Fruit fly (Drosophila melanogaster) whole organism, larva: ENCODE results near the gene CG15296.

Experiments used
- noc ChIP-seq: fragments of 200-800 bp; sonication (Bioruptor generic); optimal IDR thresholded peaks from 3 replicates; lab custom pipeline; 2019; ENCODE audit warnings: missing biosample characterization, mild to moderate bottlenecking, missing genetic modification characterization, moderate library complexity

The CG15296 gene

dm6 chrX:10580459-10581103 is 14.2 kb upstream of the CG15296 start:
- no peak for TF ChIP-seq noc (tag; lab: Kevin White, UChicago)

dm6 chrX:10579569-10579968 is 13.2 kb upstream of the CG15296 start:
- TF ChIP-seq noc (tag; lab: Kevin White, UChicago), result no peak

DNA sequence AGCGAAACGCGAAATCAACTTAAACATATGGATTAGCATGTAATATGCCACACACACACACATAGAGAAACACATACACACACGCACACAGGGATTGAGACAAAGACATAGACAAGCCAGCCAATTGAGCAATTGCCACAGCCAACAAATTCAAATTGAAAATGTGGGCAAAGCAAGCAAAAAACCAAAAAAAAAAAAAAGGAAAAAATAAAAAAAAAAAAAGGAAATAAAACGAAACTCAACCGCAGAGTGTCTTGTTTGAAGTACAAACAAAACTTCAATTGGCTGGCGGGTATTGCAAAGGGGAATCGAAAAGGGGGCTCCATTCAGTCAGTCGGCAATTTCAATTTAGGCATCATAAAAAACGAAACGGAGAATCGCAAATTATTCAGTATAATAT is 11.4 kb upstream of the CG15296 start:
- no peak for TF ChIP-seq noc (tag; lab: Kevin White, UChicago)

DNA sequence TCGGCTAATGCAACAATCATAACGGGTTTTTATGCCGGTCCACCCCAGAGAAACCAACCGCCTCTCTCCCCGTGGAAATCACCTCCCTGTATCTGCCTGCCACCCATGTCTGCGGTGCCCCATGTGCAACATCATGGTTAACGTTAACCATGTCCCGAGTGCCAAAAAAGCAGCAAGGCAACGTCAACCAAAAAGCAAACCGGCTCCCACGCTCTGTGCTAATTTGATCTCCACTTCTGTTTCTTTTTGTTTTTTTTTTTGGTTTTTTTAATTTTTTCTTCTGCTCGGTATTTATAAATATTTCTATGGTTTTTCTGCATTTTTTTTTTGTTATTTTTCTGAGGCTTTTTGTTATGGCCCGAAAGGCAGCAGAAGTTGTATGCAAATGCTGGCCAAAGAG is 10.6 kb upstream of the CG15296 start:
- TF ChIP-seq noc (tag; lab: Kevin White, UChicago), result no peak

- no peak for TF ChIP-seq noc (tag; lab: Kevin White, UChicago)
Observed at dm6 chrX:10573554-10573953, 7.2 kb upstream of the CG15296 start.

DNA sequence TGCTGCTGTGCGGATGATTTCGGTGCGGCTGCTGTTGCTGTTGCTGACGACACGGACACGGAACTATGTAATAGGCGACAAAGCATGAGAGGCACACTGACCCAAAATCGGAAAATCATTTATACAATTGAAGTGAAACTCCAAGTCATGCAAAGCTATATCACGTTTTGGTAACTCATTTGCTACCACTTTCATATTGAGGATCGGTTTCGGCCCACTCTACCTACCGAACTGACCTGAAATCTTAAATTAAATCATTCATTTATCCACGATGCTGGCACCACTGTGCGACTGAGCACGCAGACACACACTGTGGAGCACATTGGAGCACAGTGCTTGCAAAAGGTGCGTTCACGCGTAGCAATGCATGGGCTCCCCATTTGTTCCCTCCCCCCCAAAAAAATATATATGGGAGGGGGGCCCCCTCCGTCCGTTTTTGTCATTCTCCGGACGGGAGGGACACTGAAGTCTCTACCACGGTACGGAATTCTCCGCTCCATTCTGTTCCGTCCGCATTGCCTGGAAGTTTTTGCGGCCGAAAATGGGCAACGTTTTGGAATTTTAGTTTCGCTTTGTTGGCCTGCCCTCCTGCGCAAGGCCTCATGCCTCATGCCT is 3.9 kb upstream of the CG15296 start:
- TF ChIP-seq noc (tag; lab: Kevin White, UChicago), result no peak

- no peak for TF ChIP-seq noc (tag; lab: Kevin White, UChicago)
Observed at dm6 chrX:10564145-10564544, 2.2 kb downstream of the CG15296 start.

DNA sequence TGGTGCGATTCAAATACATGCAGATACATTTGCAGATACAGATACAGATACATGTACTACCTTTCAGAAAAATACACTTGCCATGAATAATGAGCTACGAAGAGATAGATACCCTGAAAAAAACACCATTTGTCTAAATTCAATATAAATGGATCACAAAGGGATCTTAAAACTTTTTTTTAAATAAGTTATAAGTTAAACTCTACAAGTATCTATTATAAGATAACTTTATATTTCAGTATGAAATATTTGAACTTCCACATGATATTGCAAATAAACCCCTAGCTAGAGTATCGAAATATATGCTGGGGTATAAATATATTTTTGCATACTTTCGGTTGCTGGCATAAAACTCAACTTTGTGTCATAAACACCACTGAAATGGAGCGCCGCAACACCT is 5.0 kb downstream of the CG15296 start:
- TF ChIP-seq noc (tag; lab: Kevin White, UChicago), result peak; percentile 63

- no peak for TF ChIP-seq noc (tag; lab: Kevin White, UChicago)
Observed at dm6 chrX:10558060-10558459, 8.3 kb downstream of the CG15296 start.

- TF ChIP-seq noc (tag; lab: Kevin White, UChicago), result no peak
Observed at dm6 chrX:10557432-10557831, 9.0 kb downstream of the CG15296 start.

dm6 chrX:10549050-10549449 is 17.3 kb downstream of the CG15296 start:
- TF ChIP-seq noc (tag; lab: Kevin White, UChicago), result no peak

- TF ChIP-seq noc (tag; lab: Kevin White, UChicago), result no peak
Observed at dm6 chrX:10547857-10548135, 18.6 kb downstream of the CG15296 start.

dm6 chrX:10547070-10547856 is 19.1 kb downstream of the CG15296 start:
- TF ChIP-seq noc (tag; lab: Kevin White, UChicago), result peak; percentile 0

- TF ChIP-seq noc (tag; lab: Kevin White, UChicago), result peak; percentile 2
Observed at dm6 chrX:10546631-10547030, 19.8 kb downstream of the CG15296 start.

- no peak for TF ChIP-seq noc (tag; lab: Kevin White, UChicago)
Observed at dm6 chrX:10546034-10546433, 20.4 kb downstream of the CG15296 start.

DNA sequence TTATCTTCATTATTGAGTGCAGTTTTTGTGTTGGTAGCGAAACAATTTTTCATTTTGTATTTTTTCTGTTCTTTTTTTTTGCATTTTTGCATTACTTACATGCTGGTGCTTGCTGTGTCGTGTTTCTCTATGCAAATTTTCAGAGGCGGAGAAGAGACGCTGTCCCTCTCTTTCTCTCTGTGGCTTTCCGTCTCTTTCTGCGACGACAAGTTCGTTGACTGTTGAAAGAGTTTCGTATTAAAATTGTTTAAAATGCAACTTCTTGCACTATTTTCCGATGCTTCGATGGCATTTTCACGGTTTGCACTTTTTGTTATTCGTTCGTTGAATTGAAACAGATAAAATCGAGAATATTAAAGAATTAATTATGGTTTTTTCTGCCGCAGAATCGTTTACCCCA is 22.1 kb downstream of the CG15296 start:
- no peak for TF ChIP-seq noc (tag; lab: Kevin White, UChicago)

DNA sequence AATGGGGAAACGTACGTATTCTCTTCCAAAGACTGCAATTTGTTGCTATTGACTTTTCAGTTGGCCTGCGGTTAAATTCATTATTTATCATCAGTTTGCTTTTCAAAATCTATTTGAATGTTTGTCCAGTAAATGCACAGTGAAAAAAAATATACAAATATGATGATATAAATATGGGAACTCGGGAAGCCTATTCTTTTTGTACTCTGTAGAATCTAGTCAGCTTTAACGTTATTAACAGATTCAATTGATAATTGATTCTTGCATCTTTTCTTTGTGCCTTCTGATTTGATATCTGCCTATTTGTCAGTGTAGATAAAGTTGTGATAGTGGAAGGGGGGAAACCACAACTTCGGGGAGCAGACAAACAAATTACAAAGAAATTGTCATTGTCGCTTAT is 23.1 kb downstream of the CG15296 start:
- TF ChIP-seq noc (tag; lab: Kevin White, UChicago), result no peak
